Worm (Caenorhabditis elegans) whole organism, L1 larva: ENCODE data around the gene drd-5.

Experiments used
- C04F5.9 ChIP-seq: sonication (generic microtip); optimal IDR thresholded peaks from 2 replicates; lab custom pipeline; 2016; ENCODE audit warnings: missing genetic modification characterization, missing compliant biosample characterization
- C34B4.2 ChIP-seq: sonication (generic microtip); optimal IDR thresholded peaks from 2 replicates; lab custom pipeline; 2017; ENCODE audit warnings: mild to moderate bottlenecking, missing genetic modification characterization, missing compliant biosample characterization
- F16B12.6 ChIP-seq: fragments of 150-350 bp; optimal IDR thresholded peaks from 2 replicates; lab custom pipeline; 2014; ENCODE audit warnings: missing biosample characterization, missing genetic modification characterization
- Y116A8C.19 ChIP-seq: sonication (generic microtip); optimal IDR thresholded peaks from 2 replicates; lab custom pipeline; 2016; ENCODE audit warnings: missing compliant biosample characterization, missing genetic modification characterization, borderline replicate concordance
- aha-1 ChIP-seq: fragments of 150-350 bp; optimal IDR thresholded peaks from 2 replicates; lab custom pipeline; 2014; ENCODE audit warnings: missing biosample characterization, missing genetic modification characterization
- aly-2 ChIP-seq: fragments of 150-350 bp; optimal IDR thresholded peaks from 2 replicates; lab custom pipeline; 2014; ENCODE audit warnings: missing biosample characterization, missing genetic modification characterization
- blmp-1 ChIP-seq: fragments of 150-350 bp; optimal IDR thresholded peaks from 2 replicates; lab custom pipeline; 2014; ENCODE audit warnings: missing biosample characterization, missing genetic modification characterization
- ceh-63 ChIP-seq: fragments of 200-800 bp; sonication (Bioruptor generic); optimal IDR thresholded peaks from 2 replicates; lab custom pipeline; 2018; ENCODE audit warnings: mild to moderate bottlenecking, missing genetic modification characterization, missing compliant biosample characterization
- ceh-8 ChIP-seq: fragments of 200-800 bp; sonication (Bioruptor generic); optimal IDR thresholded peaks from 2 replicates; lab custom pipeline; 2018; ENCODE audit warnings: mild to moderate bottlenecking, missing genetic modification characterization, moderate library complexity, missing compliant biosample characterization
- ceh-82 ChIP-seq, 3 experiments: fragments of 150-350 bp in 1 of 3; sonication (generic microtip) in 2 of 3; optimal IDR thresholded peaks; 2 replicates each; lab custom pipeline; 2014 to 2017; ENCODE audit warnings: missing biosample characterization in 3 of 3, missing genetic modification characterization in 3 of 3
- ceh-88 ChIP-seq: fragments of 200-800 bp; sonication (Bioruptor generic); IDR thresholded peaks from 2 replicates; pipeline ENCODE4 v1.3.6; 2022; ENCODE audit warnings: missing genetic modification characterization, missing compliant biosample characterization
- ceh-90 ChIP-seq: sonication (generic microtip); optimal IDR thresholded peaks from 2 replicates; lab custom pipeline; 2016; ENCODE audit warnings: missing genetic modification characterization, missing compliant biosample characterization
- dpl-1 ChIP-seq, 3 experiments: fragments of 150-350 bp in 2 of 3; sonication (generic microtip) in 1 of 3; optimal IDR thresholded peaks; 2 replicates each; lab custom pipeline; 2014 to 2017; ENCODE audit warnings: missing biosample characterization in 3 of 3, missing genetic modification characterization in 3 of 3, missing genetic modification reagents in 3 of 3
- dsc-1 ChIP-seq: sonication (generic microtip); optimal IDR thresholded peaks from 2 replicates; lab custom pipeline; 2016; ENCODE audit warnings: mild to moderate bottlenecking, missing genetic modification characterization, missing compliant biosample characterization
- efl-1 ChIP-seq, 4 experiments: fragments of 150-350 bp; optimal IDR thresholded peaks in 3 of 4; peaks in 1 of 4; 1 replicate in 1 of 4; 2 replicates in 3 of 4; lab custom pipeline; 2014; ENCODE audit warnings: missing biosample characterization in 2 of 4, missing genetic modification characterization in 2 of 4, missing genetic modification reagents in 2 of 4
- efl-3 ChIP-seq: fragments of 200-800 bp; sonication (Bioruptor generic); optimal IDR thresholded peaks from 2 replicates; lab custom pipeline; 2018; ENCODE audit warnings: mild to moderate bottlenecking, missing genetic modification characterization, missing compliant biosample characterization
- egl-13 ChIP-seq: sonication (generic microtip); optimal IDR thresholded peaks from 2 replicates; lab custom pipeline; 2016; ENCODE audit warnings: missing genotype, missing genetic modification reagents, missing genetic modification characterization, missing compliant biosample characterization
- egl-27 ChIP-seq, 2 experiments: fragments of 150-350 bp in 1 of 2; sonication (generic microtip); optimal IDR thresholded peaks; 3 replicates each; lab custom pipeline; 2017 to 2018; ENCODE audit warnings: missing biosample characterization in 2 of 2, missing genetic modification characterization in 2 of 2, missing genetic modification reagents in 2 of 2
- elt-3 ChIP-seq, 6 experiments: fragments of 150-350 bp in 1 of 6; sonication (generic microtip); optimal IDR thresholded peaks; 2 replicates each; lab custom pipeline; 2017 to 2018; ENCODE audit warnings: missing biosample characterization in 6 of 6, missing genetic modification characterization in 6 of 6, inconsistent platforms in 1 of 6
- fkh-10 ChIP-seq: sonication (generic microtip); optimal IDR thresholded peaks from 2 replicates; lab custom pipeline; 2017; ENCODE audit warnings: missing biosample characterization, missing genetic modification reagents, missing genetic modification characterization
- fkh-4 ChIP-seq: sonication (generic microtip); optimal IDR thresholded peaks from 2 replicates; lab custom pipeline; 2016; ENCODE audit warnings: missing compliant biosample characterization, missing genetic modification characterization, borderline replicate concordance
- fkh-8 ChIP-seq: sonication (generic microtip); optimal IDR thresholded peaks from 2 replicates; lab custom pipeline; 2016; ENCODE audit warnings: mild to moderate bottlenecking, missing genetic modification characterization, missing compliant biosample characterization
- grh-1 ChIP-seq: fragments of 200-800 bp; sonication (Bioruptor generic); IDR thresholded peaks from 2 replicates; pipeline ENCODE4 v1.3.6; 2022; ENCODE audit warnings: missing genetic modification reagents, missing genetic modification characterization, missing compliant biosample characterization
- isw-1 ChIP-seq: fragments of 200-800 bp; sonication (Bioruptor generic); IDR thresholded peaks from 2 replicates; pipeline ENCODE4 v1.3.6; 2022; ENCODE audit warnings: missing genetic modification characterization, missing compliant biosample characterization
- jun-1 ChIP-seq: fragments of 150-350 bp; optimal IDR thresholded peaks from 2 replicates; lab custom pipeline; 2014; ENCODE audit warnings: missing biosample characterization, missing genetic modification reagents, missing genetic modification characterization
- lin-14 ChIP-seq: fragments of 200-800 bp; sonication (Bioruptor generic); optimal IDR thresholded peaks from 2 replicates; lab custom pipeline; 2018; ENCODE audit warnings: mild to moderate bottlenecking, missing genetic modification characterization, moderate library complexity, missing compliant biosample characterization
- lin-35 ChIP-seq, 2 experiments: fragments of 150-350 bp; optimal IDR thresholded peaks; 2 replicates each; lab custom pipeline; 2014; ENCODE audit warnings: missing biosample characterization in 2 of 2, missing genetic modification characterization in 2 of 2, missing genetic modification reagents in 2 of 2
- lin-39 ChIP-seq: fragments of 150-350 bp; optimal IDR thresholded peaks from 2 replicates; lab custom pipeline; 2014; ENCODE audit warnings: missing biosample characterization, missing genetic modification reagents, missing genetic modification characterization
- lir-3 ChIP-seq: sonication (generic microtip); optimal IDR thresholded peaks from 2 replicates; lab custom pipeline; 2016; ENCODE audit warnings: mild to moderate bottlenecking, missing genetic modification characterization, moderate library complexity, missing compliant biosample characterization; ENCODE audit not compliant: poor library complexity
- mab-9 ChIP-seq: fragments of 200-800 bp; sonication (Bioruptor generic); IDR thresholded peaks from 2 replicates; pipeline ENCODE4 v1.3.6; 2022; ENCODE audit warnings: missing genetic modification reagents, missing genetic modification characterization, missing compliant biosample characterization
- mdl-1 ChIP-seq, 2 experiments: fragments of 150-350 bp; optimal IDR thresholded peaks; 2 replicates each; lab custom pipeline; 2014 to 2017; ENCODE audit warnings: missing biosample characterization in 2 of 2, missing genetic modification characterization in 2 of 2, inconsistent platforms in 1 of 2
- nhr-20 ChIP-seq: sonication (generic microtip); optimal IDR thresholded peaks from 2 replicates; lab custom pipeline; 2016; ENCODE audit warnings: mild to moderate bottlenecking, missing genetic modification characterization, missing compliant biosample characterization
- nhr-237 ChIP-seq: fragments of 150-350 bp; optimal IDR thresholded peaks from 2 replicates; lab custom pipeline; 2014; ENCODE audit warnings: missing biosample characterization, missing genetic modification characterization
- nhr-28 ChIP-seq: fragments of 150-350 bp; optimal IDR thresholded peaks from 2 replicates; lab custom pipeline; 2014; ENCODE audit warnings: missing biosample characterization, missing genetic modification characterization
- nhr-47 ChIP-seq: sonication (generic microtip); optimal IDR thresholded peaks from 2 replicates; lab custom pipeline; 2016; ENCODE audit warnings: mild to moderate bottlenecking, missing genetic modification characterization, moderate library complexity, missing compliant biosample characterization
- nhr-71 ChIP-seq: sonication (generic microtip); optimal IDR thresholded peaks from 2 replicates; lab custom pipeline; 2016; ENCODE audit warnings: mild to moderate bottlenecking, missing genetic modification characterization, moderate library complexity, missing compliant biosample characterization
- nhr-76 ChIP-seq: sonication (generic microtip); optimal IDR thresholded peaks from 2 replicates; lab custom pipeline; 2017; ENCODE audit warnings: missing biosample characterization, missing genetic modification characterization
- nhr-77 ChIP-seq: fragments of 150-350 bp; optimal IDR thresholded peaks from 2 replicates; lab custom pipeline; 2014; ENCODE audit warnings: missing biosample characterization, missing genetic modification characterization
- nhr-84 ChIP-seq: sonication (generic microtip); optimal IDR thresholded peaks from 2 replicates; lab custom pipeline; 2017; ENCODE audit warnings: missing biosample characterization, missing genetic modification characterization
- nhr-85 ChIP-seq: sonication (generic microtip); peaks from one replicate; lab custom pipeline; 2016; ENCODE audit warnings: missing genetic modification characterization, inconsistent platforms, missing compliant biosample characterization
- nhr-90 ChIP-seq: sonication (generic microtip); optimal IDR thresholded peaks from 2 replicates; lab custom pipeline; 2016; ENCODE audit warnings: mild to moderate bottlenecking, missing genetic modification characterization, missing compliant biosample characterization; ENCODE audit not compliant: poor library complexity
- pag-3 ChIP-seq: sonication (generic microtip); optimal IDR thresholded peaks from 2 replicates; lab custom pipeline; 2017; ENCODE audit warnings: missing genetic modification characterization, mild to moderate bottlenecking, missing compliant biosample characterization, antibody characterized with exemption, borderline replicate concordance; ENCODE audit not compliant: insufficient read depth
- rnt-1 ChIP-seq: sonication (generic microtip); optimal IDR thresholded peaks from 2 replicates; lab custom pipeline; 2016; ENCODE audit warnings: mild to moderate bottlenecking, missing genetic modification characterization, moderate library complexity, missing compliant biosample characterization
- skn-1 ChIP-seq: fragments of 150-350 bp; optimal IDR thresholded peaks from 2 replicates; lab custom pipeline; 2014; ENCODE audit warnings: missing biosample characterization, missing genetic modification characterization
- snpc-4 ChIP-seq: fragments of 150-350 bp; optimal IDR thresholded peaks from 2 replicates; lab custom pipeline; 2014; ENCODE audit warnings: missing biosample characterization, missing genetic modification characterization
- sox-4 ChIP-seq: sonication (generic microtip); optimal IDR thresholded peaks from 2 replicates; lab custom pipeline; 2016; ENCODE audit warnings: missing genetic modification characterization, missing compliant biosample characterization
- sup-37 ChIP-seq: fragments of 200-800 bp; sonication (Bioruptor generic); optimal IDR thresholded peaks from 2 replicates; lab custom pipeline; 2018; ENCODE audit warnings: mild to moderate bottlenecking, missing genetic modification characterization, missing compliant biosample characterization
- tlp-1 ChIP-seq: fragments of 150-350 bp; optimal IDR thresholded peaks from 2 replicates; lab custom pipeline; 2014; ENCODE audit warnings: missing biosample characterization, missing genetic modification characterization
- unc-30 ChIP-seq: sonication (generic microtip); optimal IDR thresholded peaks from 2 replicates; lab custom pipeline; 2017; ENCODE audit warnings: missing biosample characterization, missing genetic modification characterization
- unc-86 ChIP-seq: sonication (generic microtip); optimal IDR thresholded peaks from 2 replicates; lab custom pipeline; 2016; ENCODE audit warnings: missing genetic modification characterization, missing compliant biosample characterization
- xbp-1 ChIP-seq: sonication (generic microtip); optimal IDR thresholded peaks from 2 replicates; lab custom pipeline; 2016; ENCODE audit warnings: missing genetic modification characterization, missing compliant biosample characterization
- ztf-11 ChIP-seq, 2 experiments: sonication (generic microtip); optimal IDR thresholded peaks; 2 replicates each; lab custom pipeline; 2016 to 2017; ENCODE audit warnings: missing genetic modification characterization in 2 of 2, missing biosample characterization in 1 of 2, missing compliant biosample characterization in 1 of 2

The drd-5 gene

ce11 chrX:8354284-8354784 lies 8.2 kb upstream of the drd-5 start:
- TF ChIP-seq C04F5.9 (tag; lab: Kevin White, UChicago) (no peak), nhr-85 (no peak), pag-3 (tag; lab: Kevin White, UChicago) (no peak), nhr-90 (tag; lab: Kevin White, UChicago) (no peak), aha-1 (tag; lab: Kevin White, UChicago) (no peak), aly-2 (tag; lab: Kevin White, UChicago) (no peak), jun-1 (tag; lab: Kevin White, UChicago) (no peak), tlp-1 (tag; lab: Kevin White, UChicago) (no peak), egl-13 (tag; lab: Kevin White, UChicago) (no peak), grh-1 (GFP tag; lab: Robert Waterston, UW) (no peak), Y116A8C.19 (tag; lab: Kevin White, UChicago) (no peak), nhr-28 (tag; lab: Kevin White, UChicago) (no peak), unc-30 (tag; lab: Kevin White, UChicago) (no peak), elt-3 (tag; optimal IDR thresholded peaks at IDR 0.05; lab: Kevin White, UChicago) (no peak), C34B4.2 (no peak), lin-35 (GFP tag; optimal IDR thresholded peaks at IDR 0.05; lab: Kevin White, UChicago) (no peak), isw-1 (no peak), blmp-1 (tag; lab: Kevin White, UChicago) (no peak), nhr-77 (tag; lab: Kevin White, UChicago) (no peak), lin-39 (no peak), nhr-71 (peak; percentile 31), snpc-4 (tag; lab: Kevin White, UChicago) (no peak), rnt-1 (tag; lab: Kevin White, UChicago) (no peak), efl-3 (GFP tag; lab: Kevin White, UChicago) (no peak), ceh-88 (GFP tag; lab: Robert Waterston, UW) (no peak), ceh-90 (tag; lab: Kevin White, UChicago) (no peak), nhr-20 (tag; lab: Kevin White, UChicago) (no peak), nhr-237 (no peak), lin-14 (GFP tag; lab: Kevin White, UChicago) (no peak), sox-4 (tag; lab: Kevin White, UChicago) (peak; percentile 7), fkh-8 (peak; percentile 26), mdl-1 (tag; optimal IDR thresholded peaks at IDR 0.05; lab: Kevin White, UChicago) (no peak), nhr-76 (tag; lab: Kevin White, UChicago) (no peak), ceh-82 (tag; optimal IDR thresholded peaks at IDR 0.05; lab: Kevin White, UChicago) (no peak), egl-27 (tag; optimal IDR thresholded peaks at IDR 0.05; lab: Kevin White, UChicago) (no peak), fkh-10 (GFP tag; lab: Kevin White, UChicago) (no peak), unc-86 (tag; lab: Kevin White, UChicago) (peak; percentile 68), lir-3 (tag; lab: Kevin White, UChicago) (no peak), ztf-11 (tag; optimal IDR thresholded peaks at IDR 0.05; lab: Kevin White, UChicago) (no peak), nhr-47 (tag; lab: Kevin White, UChicago) (peak; percentile 1), dpl-1 (GFP tag; optimal IDR thresholded peaks at IDR 0.05; lab: Kevin White, UChicago) (no peak), sup-37 (GFP tag; lab: Kevin White, UChicago) (no peak), nhr-84 (tag; lab: Kevin White, UChicago) (no peak), dsc-1 (peak; percentile 93), skn-1 (tag; lab: Kevin White, UChicago) (no peak), xbp-1 (no peak), efl-1 (optimal IDR thresholded peaks at IDR 0.05; lab: Kevin White, UChicago) (no peak), efl-1 (GFP tag; optimal IDR thresholded peaks at IDR 0.05 in 1 of 2; lab: Kevin White, UChicago) (peak in 1 of 2 experiments; percentile 90), fkh-4 (tag; lab: Kevin White, UChicago) (no peak), ceh-8 (GFP tag; lab: Kevin White, UChicago) (no peak), F16B12.6 (tag; lab: Kevin White, UChicago) (no peak), ceh-63 (GFP tag; lab: Kevin White, UChicago) (no peak), mab-9 (GFP tag; lab: Robert Waterston, UW) (no peak)
